Fruit fly (Drosophila melanogaster) whole organism, embryonic: ENCODE results near the gene Spn28Db.
A peak's percentile ranks its signal among the peaks of the same experiment; 100 is the strongest.

Experiments
- B-H2 ChIP-seq: fragments of 200-800 bp; sonication (Bioruptor generic); optimal IDR thresholded peaks from 2 replicates; lab custom pipeline; 2018; ENCODE audit warnings: missing biosample characterization, mild to moderate bottlenecking, missing genetic modification characterization
- CG10147 ChIP-seq: fragments of 200-800 bp; sonication (Bioruptor generic); optimal IDR thresholded peaks from 2 replicates; lab custom pipeline; 2019; ENCODE audit warnings: missing biosample characterization, mild to moderate bottlenecking, missing genetic modification characterization, moderate library complexity
- CG10462 ChIP-seq: fragments of 200-800 bp; sonication (Bioruptor generic); optimal IDR thresholded peaks from 2 replicates; lab custom pipeline; 2016; ENCODE audit warnings: missing biosample characterization, missing genetic modification characterization
- CG10543 ChIP-seq: fragments of 200-800 bp; sonication (Bioruptor generic); optimal IDR thresholded peaks from 3 replicates; lab custom pipeline; 2017; ENCODE audit warnings: missing biosample characterization, mild to moderate bottlenecking, missing genetic modification characterization, moderate library complexity
- CG11695 ChIP-seq: fragments of 200-800 bp; sonication (Bioruptor generic); IDR thresholded peaks from 3 replicates; pipeline ENCODE4 v1.3.6; 2022; ENCODE audit warnings: missing biosample characterization, missing genetic modification characterization
- CG12219 ChIP-seq: fragments of 200-800 bp; sonication (Bioruptor generic); optimal IDR thresholded peaks from 3 replicates; lab custom pipeline; 2018; ENCODE audit warnings: missing biosample characterization, mild to moderate bottlenecking, missing genetic modification characterization
- CG13287 ChIP-seq: fragments of 200-800 bp; sonication (Bioruptor generic); IDR thresholded peaks from 2 replicates; pipeline ENCODE4 v1.3.6; 2022; ENCODE audit warnings: missing biosample characterization, missing genetic modification characterization; ENCODE audit not compliant: partially characterized antibody
- CG13424 ChIP-seq: fragments of 200-800 bp; sonication (Bioruptor generic); optimal IDR thresholded peaks from 2 replicates; lab custom pipeline; 2019; ENCODE audit warnings: missing biosample characterization, mild to moderate bottlenecking, missing genetic modification characterization, moderate library complexity
- CG15514 ChIP-seq: fragments of 200-800 bp; sonication (Bioruptor generic); optimal IDR thresholded peaks from 3 replicates; lab custom pipeline; 2017; ENCODE audit warnings: missing biosample characterization, missing genetic modification characterization, mild to moderate bottlenecking, moderate library complexity, missing genetic modification reagents
- CG1647 ChIP-seq: fragments of 200-800 bp; sonication (Bioruptor generic); optimal IDR thresholded peaks from 3 replicates; lab custom pipeline; 2016; ENCODE audit warnings: missing biosample characterization, missing genetic modification characterization
- CG17829 ChIP-seq: fragments of 200-800 bp; optimal IDR thresholded peaks from 2 replicates; lab custom pipeline; 2019; ENCODE audit warnings: missing biosample characterization, mild to moderate bottlenecking, missing genetic modification characterization, moderate library complexity
- CG18599 ChIP-seq: fragments of 200-800 bp; sonication (Bioruptor generic); optimal IDR thresholded peaks from 3 replicates; lab custom pipeline; 2017; ENCODE audit warnings: missing biosample characterization, missing genetic modification characterization, mild to moderate bottlenecking, moderate library complexity, missing genetic modification reagents
- CG31388 ChIP-seq: fragments of 200-800 bp; sonication (Bioruptor generic); optimal IDR thresholded peaks from 2 replicates; lab custom pipeline; 2016; ENCODE audit warnings: missing biosample characterization, missing genetic modification characterization
- CG34422 ChIP-seq: fragments of 200-800 bp; sonication (Bioruptor generic); IDR thresholded peaks from 3 replicates; pipeline ENCODE4 v1.3.6; 2022; ENCODE audit warnings: missing biosample characterization, missing genetic modification characterization
- CG4404 ChIP-seq: fragments of 200-800 bp; sonication (Bioruptor generic); IDR thresholded peaks from 2 replicates; pipeline ENCODE4 v1.3.6; 2022; ENCODE audit warnings: missing biosample characterization, missing genetic modification characterization
- CG4730 ChIP-seq: fragments of 200-800 bp; sonication (Bioruptor generic); IDR thresholded peaks from 2 replicates; pipeline ENCODE4 v1.3.6; 2022; ENCODE audit warnings: missing biosample characterization, missing genetic modification characterization
- CG5180 ChIP-seq: fragments of 200-800 bp; sonication (Bioruptor generic); optimal IDR thresholded peaks from 3 replicates; lab custom pipeline; 2017; ENCODE audit warnings: missing biosample characterization, missing genetic modification characterization, mild to moderate bottlenecking, moderate library complexity, missing genetic modification reagents
- CG7786 ChIP-seq: fragments of 200-800 bp; sonication (Bioruptor generic); optimal IDR thresholded peaks from 2 replicates; lab custom pipeline; 2016; ENCODE audit warnings: missing biosample characterization, missing genetic modification characterization
- CG9437 ChIP-seq: fragments of 200-800 bp; sonication (Bioruptor generic); optimal IDR thresholded peaks from 2 replicates; lab custom pipeline; 2018; ENCODE audit warnings: missing biosample characterization, mild to moderate bottlenecking, missing genetic modification characterization
- CG9727 ChIP-seq: fragments of 200-800 bp; sonication (Bioruptor generic); optimal IDR thresholded peaks from 3 replicates; lab custom pipeline; 2017; ENCODE audit warnings: missing biosample characterization, mild to moderate bottlenecking, missing genetic modification characterization
- CkIIα-i1 ChIP-seq: fragments of 200-800 bp; sonication (Bioruptor generic); IDR thresholded peaks from 2 replicates; pipeline ENCODE4 v1.3.6; 2022; ENCODE audit warnings: missing biosample characterization, missing genetic modification characterization
- CoRest ChIP-seq: fragments of 200-800 bp; sonication (Bioruptor generic); optimal IDR thresholded peaks from 3 replicates; lab custom pipeline; 2018; ENCODE audit warnings: missing biosample characterization, mild to moderate bottlenecking, missing genetic modification characterization, moderate library complexity
- CrebB ChIP-seq: fragments of 200-800 bp; sonication (Bioruptor generic); optimal IDR thresholded peaks from 3 replicates; lab custom pipeline; 2018; ENCODE audit warnings: missing biosample characterization, mild to moderate bottlenecking, missing genetic modification characterization
- Fer3 ChIP-seq: fragments of 200-800 bp; sonication (Bioruptor generic); optimal IDR thresholded peaks from 2 replicates; lab custom pipeline; 2018; ENCODE audit warnings: missing biosample characterization, mild to moderate bottlenecking, missing genetic modification characterization, moderate library complexity
- HmgZ ChIP-seq: fragments of 200-800 bp; sonication (Bioruptor generic); optimal IDR thresholded peaks from 2 replicates; lab custom pipeline; 2018; ENCODE audit warnings: missing biosample characterization, mild to moderate bottlenecking, missing genetic modification characterization
- Jarid2 ChIP-seq: fragments of 200-800 bp; sonication (Bioruptor generic); optimal IDR thresholded peaks from 3 replicates; lab custom pipeline; 2017; ENCODE audit warnings: mild to moderate bottlenecking, missing biosample characterization, missing genetic modification reagents, missing genetic modification characterization
- Lhr ChIP-seq: fragments of 200-800 bp; sonication (Bioruptor generic); optimal IDR thresholded peaks from 3 replicates; lab custom pipeline; 2017; ENCODE audit warnings: mild to moderate bottlenecking, missing biosample characterization, missing genetic modification reagents, missing genetic modification characterization
- MESR4 ChIP-seq: fragments of 200-800 bp; sonication (Bioruptor generic); optimal IDR thresholded peaks from 2 replicates; lab custom pipeline; 2018; ENCODE audit warnings: missing biosample characterization, mild to moderate bottlenecking, missing genetic modification characterization, moderate library complexity
- Med ChIP-seq: fragments of 200-800 bp; sonication (Bioruptor generic); peaks from one replicate; lab custom pipeline; 2016; ENCODE audit warnings: missing biosample characterization, missing genetic modification characterization, mild to moderate bottlenecking, inconsistent platforms, moderate library complexity
- NC2α ChIP-seq: fragments of 200-800 bp; sonication (Bioruptor generic); optimal IDR thresholded peaks from 2 replicates; lab custom pipeline; 2016; ENCODE audit warnings: missing biosample characterization, missing genetic modification characterization
- NFAT ChIP-seq: fragments of 200-800 bp; sonication (Bioruptor generic); IDR thresholded peaks from 2 replicates; pipeline ENCODE4 v1.3.6; 2022; ENCODE audit warnings: missing biosample characterization, missing genetic modification characterization
- Oli ChIP-seq: fragments of 200-800 bp; sonication (Bioruptor generic); optimal IDR thresholded peaks from 2 replicates; lab custom pipeline; 2018; ENCODE audit warnings: missing biosample characterization, mild to moderate bottlenecking, missing genetic modification characterization, moderate library complexity
- Optix ChIP-seq: fragments of 200-800 bp; sonication (Bioruptor generic); IDR thresholded peaks from 3 replicates; pipeline ENCODE4 v1.3.6; 2022; ENCODE audit warnings: missing biosample characterization, missing genetic modification characterization
- Ptx1 ChIP-seq: fragments of 200-800 bp; sonication (Bioruptor generic); IDR thresholded peaks from 2 replicates; pipeline ENCODE4 v1.3.6; 2022; ENCODE audit warnings: missing biosample characterization, missing genetic modification characterization
- Sry-β ChIP-seq: fragments of 200-800 bp; sonication (Bioruptor generic); optimal IDR thresholded peaks from 2 replicates; lab custom pipeline; 2018; ENCODE audit warnings: missing biosample characterization, mild to moderate bottlenecking, missing genetic modification characterization, moderate library complexity
- Vsx1 ChIP-seq: fragments of 200-800 bp; sonication (Bioruptor generic); optimal IDR thresholded peaks from 2 replicates; lab custom pipeline; 2017; ENCODE audit warnings: missing biosample characterization, mild to moderate bottlenecking, missing genetic modification characterization, missing genetic modification reagents
- Xbp1 ChIP-seq: fragments of 200-800 bp; sonication (Bioruptor generic); optimal IDR thresholded peaks from 3 replicates; lab custom pipeline; 2016; ENCODE audit warnings: missing biosample characterization, mild to moderate bottlenecking, missing genetic modification characterization
- ac ChIP-seq: fragments of 200-800 bp; sonication (Bioruptor generic); optimal IDR thresholded peaks from 3 replicates; lab custom pipeline; 2017; ENCODE audit warnings: missing biosample characterization, mild to moderate bottlenecking, missing genetic modification characterization
- ap ChIP-seq: fragments of 200-800 bp; sonication (Bioruptor generic); IDR thresholded peaks from 2 replicates; pipeline ENCODE4 v1.3.6; 2022; ENCODE audit warnings: missing biosample characterization, missing genetic modification characterization
- az2 ChIP-seq: fragments of 200-800 bp; sonication (Bioruptor generic); optimal IDR thresholded peaks from 3 replicates; lab custom pipeline; 2016; ENCODE audit warnings: missing biosample characterization, missing genetic modification characterization
- ci ChIP-seq: fragments of 200-800 bp; sonication (Bioruptor generic); IDR thresholded peaks from 3 replicates; pipeline ENCODE4 v1.3.6; 2022; ENCODE audit warnings: missing biosample characterization, missing genetic modification characterization
- dan ChIP-seq: fragments of 200-800 bp; sonication (Bioruptor generic); IDR thresholded peaks from 2 replicates; pipeline ENCODE4 v1.3.6; 2022; ENCODE audit warnings: missing biosample characterization, missing genetic modification characterization
- danr ChIP-seq: fragments of 200-800 bp; sonication (Bioruptor generic); IDR thresholded peaks from 2 replicates; pipeline ENCODE4 v1.3.6; 2022; ENCODE audit warnings: missing biosample characterization, missing genetic modification characterization
- fd102C ChIP-seq: fragments of 200-800 bp; sonication (Bioruptor generic); optimal IDR thresholded peaks from 2 replicates; lab custom pipeline; 2018; ENCODE audit warnings: missing biosample characterization, mild to moderate bottlenecking, missing genetic modification characterization, moderate library complexity
- fd96Cb ChIP-seq: fragments of 200-800 bp; sonication (Bioruptor generic); optimal IDR thresholded peaks from 2 replicates; lab custom pipeline; 2018; ENCODE audit warnings: missing biosample characterization, mild to moderate bottlenecking, missing genetic modification characterization, moderate library complexity
- fru ChIP-seq: fragments of >200 bp; optimal IDR thresholded peaks from 2 replicates; lab custom pipeline; 2017
- h ChIP-seq: fragments of >200 bp; optimal IDR thresholded peaks from 2 replicates; lab custom pipeline; 2017
- hth ChIP-seq: fragments of >200 bp; optimal IDR thresholded peaks from 2 replicates; lab custom pipeline; 2017; ENCODE audit warnings: inconsistent platforms
- kni ChIP-seq: fragments of 200-800 bp; sonication (Bioruptor generic); optimal IDR thresholded peaks from 3 replicates; lab custom pipeline; 2017; ENCODE audit warnings: mild to moderate bottlenecking, missing biosample characterization, missing genetic modification reagents, missing genetic modification characterization
- yki ChIP-seq: fragments of >200 bp; optimal IDR thresholded peaks from 3 replicates; lab custom pipeline; 2018
- zfh2 ChIP-seq: fragments of 200-800 bp; sonication (Bioruptor generic); optimal IDR thresholded peaks from 2 replicates; lab custom pipeline; 2016; ENCODE audit warnings: missing biosample characterization, missing genetic modification characterization

Gene Spn28Db

dm6 chr2L:7932091-7932769 lies 41.7 kb upstream of the Spn28Db start (continued):
- peak; percentile 87 for TF ChIP-seq Fer3 (tag; lab: Kevin White, UChicago)
- TF ChIP-seq CG9727, result peak; percentile 82
- TF ChIP-seq CG13424 (tag; lab: Kevin White, UChicago), result peak; percentile 71
- peak; percentile 76 for TF ChIP-seq Ptx1 (GFP tag; lab: Robert Waterston, UW)
- peak; percentile 32 for TF ChIP-seq HmgZ (tag; lab: Kevin White, UChicago)
- TF ChIP-seq hth (lab: Kevin White, UChicago), result no peak
- peak; percentile 88 for TF ChIP-seq CG10147
- TF ChIP-seq CkIIα-i1 (GFP tag; lab: Robert Waterston, UW), result no peak
- peak; percentile 33 for TF ChIP-seq CG1647 (GFP tag; lab: Kevin White, UChicago)
- no peak for TF ChIP-seq h (lab: Kevin White, UChicago)
- TF ChIP-seq CG7786 (GFP tag; lab: Kevin White, UChicago), result no peak
- no peak for TF ChIP-seq Vsx1
- peak; percentile 27 for TF ChIP-seq CrebB (tag; lab: Kevin White, UChicago)
- TF ChIP-seq MESR4 (GFP tag; lab: Kevin White, UChicago), result no peak
- peak; percentile 66 for TF ChIP-seq CG5180 (GFP tag; lab: Kevin White, UChicago)
- TF ChIP-seq CoRest (tag; lab: Kevin White, UChicago), result peak; percentile 76
- TF ChIP-seq Med, result peak; percentile 21
- TF ChIP-seq Jarid2 (GFP tag; lab: Kevin White, UChicago), result peak; percentile 33
- no peak for TF ChIP-seq CG10462 (GFP tag; lab: Kevin White, UChicago)
- TF ChIP-seq CG4404 (GFP tag; lab: Robert Waterston, UW), result peak; percentile 60
- TF ChIP-seq CG13287 (GFP tag; lab: Robert Waterston, UW), result no peak
- no peak for TF ChIP-seq dan (GFP tag; lab: Robert Waterston, UW)
- TF ChIP-seq CG15514 (GFP tag; lab: Kevin White, UChicago), result peak; percentile 70
- no peak for TF ChIP-seq Sry-β (GFP tag; lab: Kevin White, UChicago)
- TF ChIP-seq CG12219, result peak; percentile 28
- no peak for TF ChIP-seq danr (GFP tag; lab: Robert Waterston, UW)
- TF ChIP-seq az2 (GFP tag; lab: Kevin White, UChicago), result peak; percentile 39
- peak; percentile 73 for TF ChIP-seq CG4730
- no peak for TF ChIP-seq fd102C (GFP tag; lab: Kevin White, UChicago)
- TF ChIP-seq CG17829 (tag; lab: Kevin White, UChicago), result peak; percentile 57
- peak; percentile 39 for TF ChIP-seq B-H2 (GFP tag; lab: Kevin White, UChicago)
- peak; percentile 66 for TF ChIP-seq CG11695
- no peak for TF ChIP-seq yki (lab: Kevin White, UChicago)
- peak; percentile 80 for TF ChIP-seq CG10543 (GFP tag; lab: Kevin White, UChicago)
- TF ChIP-seq fd96Cb (tag; lab: Kevin White, UChicago), result peak; percentile 50
- TF ChIP-seq Xbp1 (GFP tag; lab: Kevin White, UChicago), result peak; percentile 58
- no peak for TF ChIP-seq NC2α
- no peak for TF ChIP-seq fru (lab: Kevin White, UChicago)
- TF ChIP-seq kni (GFP tag; lab: Kevin White, UChicago), result no peak
- TF ChIP-seq Lhr (GFP tag; lab: Kevin White, UChicago), result no peak
- peak; percentile 64 for TF ChIP-seq Oli
- TF ChIP-seq CG9437 (GFP tag; lab: Kevin White, UChicago), result peak; percentile 18
- peak; percentile 54; the same call in 1 of the 2 replicates for TF ChIP-seq NFAT (GFP tag; lab: Robert Waterston, UW)
- no peak for TF ChIP-seq CG31388 (GFP tag; lab: Kevin White, UChicago)
- peak; percentile 73 for TF ChIP-seq CG34422 (GFP tag; lab: Robert Waterston, UW)
- peak; percentile 74 for TF ChIP-seq ci (GFP tag; lab: Robert Waterston, UW)
- peak; percentile 97 for TF ChIP-seq CG18599 (GFP tag; lab: Kevin White, UChicago)
- TF ChIP-seq Optix (GFP tag; lab: Robert Waterston, UW), result no peak
- TF ChIP-seq zfh2 (GFP tag; lab: Kevin White, UChicago), result no peak
- no peak for TF ChIP-seq ac (GFP tag; lab: Kevin White, UChicago)
- peak; percentile 45; the same call in 1 of the 2 replicates for TF ChIP-seq ap
